Worm (Caenorhabditis elegans): Measurements from ENCODE around the gene F35B12.9.
A peak's percentile ranks its signal among the peaks of the same experiment; 100 is the strongest.

The F35B12.9 gene

DNA sequence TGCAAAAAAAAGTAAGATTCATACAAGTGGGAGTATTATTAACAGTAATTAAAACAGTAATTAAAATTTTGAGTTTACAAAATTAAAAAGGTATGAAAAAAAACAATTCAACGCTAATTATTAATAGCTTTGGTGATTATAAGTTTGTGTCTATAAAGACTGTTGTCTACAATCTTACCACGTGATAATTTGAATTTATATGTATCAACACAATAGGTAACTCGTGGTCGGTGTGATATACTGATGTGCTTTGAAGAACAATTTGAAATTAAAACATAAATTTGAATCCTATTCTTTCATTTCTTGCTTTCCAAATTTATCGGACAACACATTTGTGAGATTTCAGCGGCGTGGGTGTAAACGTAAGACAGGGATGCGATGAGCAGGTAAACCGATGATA lies 26.9 kb downstream of the F35B12.9 start:
- TF ChIP-seq T22C8.4 (GFP tag; IDR thresholded peaks at IDR 0.05) (no peak), tab-1 (GFP tag; IDR thresholded peaks at IDR 0.05) (no peak), cog-1 (tag; optimal IDR thresholded peaks at IDR 0.05) (no peak), ztf-29 (GFP tag; IDR thresholded peaks at IDR 0.05) (no peak), klf-2 (GFP tag; conservative IDR thresholded peaks at IDR 0.05) (no peak), flt-1 (GFP tag; IDR thresholded peaks at IDR 0.05) (no peak), med-1 (GFP tag; optimal IDR thresholded peaks at IDR 0.05; ENCODE audit: insufficient read depth) (no peak), ref-1 (GFP tag; conservative IDR thresholded peaks at IDR 0.05) (no peak)

DNA sequence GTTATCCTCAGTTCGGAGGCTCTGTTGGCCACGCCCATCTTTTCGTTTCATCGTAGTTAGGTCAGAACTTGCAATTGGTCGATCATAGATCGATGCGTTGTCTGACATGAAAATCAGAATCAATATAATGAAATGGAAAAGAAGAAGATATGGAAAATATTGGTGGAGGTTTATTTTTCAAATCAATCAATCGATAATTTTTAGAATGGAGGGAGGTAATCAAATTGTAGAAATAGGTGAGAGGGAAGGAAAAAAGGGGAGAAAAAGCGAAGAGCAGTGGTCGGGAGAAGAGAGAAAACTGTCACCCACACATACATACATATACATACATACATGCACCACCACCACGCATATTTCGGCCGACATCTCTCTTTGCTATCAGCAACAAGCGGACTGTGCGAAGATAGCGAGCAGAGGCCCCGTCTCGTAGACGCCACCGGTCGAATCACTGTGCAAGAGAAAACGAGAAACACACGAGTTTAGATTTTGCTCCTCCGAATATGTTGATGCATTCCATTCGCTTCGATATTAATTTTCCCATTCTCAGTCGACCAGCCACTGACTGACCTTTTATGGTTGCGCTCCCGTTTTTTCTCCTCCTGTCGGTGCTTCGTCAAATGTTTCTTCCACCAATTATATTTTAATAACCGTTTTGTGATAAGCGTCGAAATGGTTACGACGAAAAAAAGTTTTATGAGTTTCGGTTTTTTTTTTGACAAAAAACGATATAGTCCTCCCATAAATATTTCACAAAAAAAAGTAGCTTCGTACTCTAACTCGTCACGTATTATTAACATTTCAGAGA lies 28.5 kb downstream of the F35B12.9 start, which contains the start of gene F35B12.10:
Gene F35B12.10, minus strand, starts transcription at position 51 of the 805 bp plus-strand sequence.
- TF ChIP-seq cog-1 (tag; optimal IDR thresholded peaks at IDR 0.05), result no peak
- no peak for TF ChIP-seq ztf-23 (GFP tag; IDR thresholded peaks at IDR 0.05)
- TF ChIP-seq T22C8.4 (GFP tag; IDR thresholded peaks at IDR 0.05), result no peak
- TF ChIP-seq klf-2 (GFP tag; conservative IDR thresholded peaks at IDR 0.05), result no peak
- TF ChIP-seq ztf-29 (GFP tag; IDR thresholded peaks at IDR 0.05), result no peak
- no peak for TF ChIP-seq flt-1 (GFP tag; IDR thresholded peaks at IDR 0.05)
- no peak for TF ChIP-seq tab-1 (GFP tag; IDR thresholded peaks at IDR 0.05)
- TF ChIP-seq med-1 (GFP tag; optimal IDR thresholded peaks at IDR 0.05; ENCODE audit: insufficient read depth), result no peak
- TF ChIP-seq ref-1 (GFP tag; conservative IDR thresholded peaks at IDR 0.05), result no peak

DNA sequence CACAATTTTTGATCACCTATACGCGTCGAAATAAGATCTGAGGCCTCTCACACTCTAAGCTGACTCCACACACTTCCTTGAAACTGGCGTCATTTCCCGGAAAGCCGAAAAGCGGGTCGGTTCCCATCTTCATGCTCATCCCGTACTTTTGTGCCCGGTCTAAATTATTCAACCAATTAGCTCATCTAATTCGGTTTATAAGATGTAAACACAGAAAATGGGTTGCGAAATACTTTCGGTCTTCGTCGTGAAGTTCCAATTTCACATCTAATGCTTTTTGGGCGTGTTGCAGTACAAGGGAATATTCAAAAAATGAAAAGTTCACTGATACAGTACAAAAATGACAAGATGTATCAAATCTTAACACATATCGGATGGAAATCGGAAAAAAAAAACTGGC lies 30.2 kb downstream of the F35B12.9 start:
- no peak for TF ChIP-seq med-1 (GFP tag; optimal IDR thresholded peaks at IDR 0.05; ENCODE audit: insufficient read depth)
- no peak for TF ChIP-seq T22C8.4 (GFP tag; IDR thresholded peaks at IDR 0.05)
- no peak for TF ChIP-seq klf-2 (GFP tag; conservative IDR thresholded peaks at IDR 0.05)
- no peak for TF ChIP-seq flt-1 (GFP tag; IDR thresholded peaks at IDR 0.05)
- no peak for TF ChIP-seq ref-1 (GFP tag; conservative IDR thresholded peaks at IDR 0.05)
- no peak for TF ChIP-seq tab-1 (GFP tag; IDR thresholded peaks at IDR 0.05)
- TF ChIP-seq ztf-29 (GFP tag; IDR thresholded peaks at IDR 0.05), result no peak
- TF ChIP-seq ztf-23 (GFP tag; IDR thresholded peaks at IDR 0.05), result no peak
- TF ChIP-seq cog-1 (tag; optimal IDR thresholded peaks at IDR 0.05), result no peak

DNA sequence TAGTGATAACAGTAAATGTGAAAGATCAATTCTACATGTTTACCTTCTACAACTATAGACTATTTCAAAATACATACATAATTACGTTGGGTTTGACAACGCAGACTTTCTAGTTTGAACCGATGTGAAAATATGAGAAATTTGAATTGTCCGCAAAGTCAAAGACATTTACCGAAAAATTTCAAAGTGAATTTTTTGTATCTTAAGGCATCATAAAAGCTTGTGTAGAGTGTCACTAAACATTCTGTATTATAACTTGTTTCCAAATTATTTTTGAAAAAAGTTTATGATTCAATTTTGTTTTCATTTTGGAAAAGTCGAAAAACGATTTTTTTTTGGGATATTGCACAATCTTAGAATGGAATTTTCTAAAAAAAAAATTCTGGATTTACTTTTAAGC lies 34.6 kb downstream of the F35B12.9 start:
- TF ChIP-seq ref-1 (GFP tag; conservative IDR thresholded peaks at IDR 0.05) (no peak), ztf-23 (GFP tag; IDR thresholded peaks at IDR 0.05) (no peak), med-1 (GFP tag; optimal IDR thresholded peaks at IDR 0.05; ENCODE audit: insufficient read depth) (no peak), klf-2 (GFP tag; conservative IDR thresholded peaks at IDR 0.05) (no peak), ztf-29 (GFP tag; IDR thresholded peaks at IDR 0.05) (no peak), tab-1 (GFP tag; IDR thresholded peaks at IDR 0.05) (no peak), T22C8.4 (GFP tag; IDR thresholded peaks at IDR 0.05) (no peak), cog-1 (tag; optimal IDR thresholded peaks at IDR 0.05) (no peak)

DNA sequence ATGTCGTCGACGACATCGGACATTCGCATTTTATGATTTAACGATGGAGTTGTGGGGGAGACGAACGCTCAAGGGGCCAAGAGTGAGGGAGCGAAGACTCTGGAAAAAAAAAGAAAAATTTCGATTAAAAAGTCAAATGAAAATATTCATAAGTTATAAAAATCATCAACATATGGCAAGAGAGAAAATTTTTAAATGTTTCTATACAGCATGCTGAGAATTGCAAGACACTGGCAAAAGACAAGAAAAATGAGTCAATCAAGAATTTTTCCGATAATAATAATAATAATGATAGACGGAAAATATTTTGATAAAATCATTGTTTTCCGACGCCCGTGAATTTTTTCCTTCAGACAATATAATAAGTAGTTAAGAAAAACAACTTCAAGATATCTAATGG lies 36.2 kb downstream of the F35B12.9 start, which contains the start of gene sipa-1:
Gene sipa-1, minus strand, starts transcription at position 101 of the 400 bp plus-strand sequence.
- TF ChIP-seq klf-2 (GFP tag; conservative IDR thresholded peaks at IDR 0.05), result no peak
- no peak for TF ChIP-seq ref-1 (GFP tag; conservative IDR thresholded peaks at IDR 0.05)
- TF ChIP-seq T22C8.4 (GFP tag; IDR thresholded peaks at IDR 0.05), result no peak
- no peak for TF ChIP-seq cog-1 (tag; optimal IDR thresholded peaks at IDR 0.05)
- no peak for TF ChIP-seq med-1 (GFP tag; optimal IDR thresholded peaks at IDR 0.05; ENCODE audit: insufficient read depth)

DNA sequence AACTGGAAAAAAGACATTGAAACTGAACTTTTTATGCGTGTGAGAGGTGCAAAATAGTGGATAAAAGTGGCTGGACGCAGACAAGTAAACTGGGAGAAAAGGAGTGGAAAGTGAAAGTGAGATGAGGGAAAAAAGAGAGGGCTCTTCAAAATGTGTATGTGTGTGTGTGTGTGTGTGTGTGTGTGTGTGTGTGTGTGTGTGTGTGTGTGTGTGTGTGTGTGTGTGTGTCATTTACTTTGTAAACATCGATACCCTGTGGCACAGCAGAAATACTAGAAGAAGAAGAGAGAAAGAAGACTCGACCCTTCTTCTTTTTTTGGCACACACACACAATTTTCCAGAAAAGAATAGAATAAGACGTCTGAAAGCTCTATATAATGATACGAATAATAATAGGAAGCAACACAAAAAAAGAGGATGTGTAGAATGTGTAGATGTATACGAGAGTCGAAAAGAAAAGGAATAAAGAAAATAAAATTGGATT lies 37.7 kb downstream of the F35B12.9 start:
- TF ChIP-seq tab-1 (GFP tag; IDR thresholded peaks at IDR 0.05) (no peak), ztf-23 (GFP tag; IDR thresholded peaks at IDR 0.05) (0 out of 2 replicates have a peak, but pooled peaks have one; percentile 27)

DNA sequence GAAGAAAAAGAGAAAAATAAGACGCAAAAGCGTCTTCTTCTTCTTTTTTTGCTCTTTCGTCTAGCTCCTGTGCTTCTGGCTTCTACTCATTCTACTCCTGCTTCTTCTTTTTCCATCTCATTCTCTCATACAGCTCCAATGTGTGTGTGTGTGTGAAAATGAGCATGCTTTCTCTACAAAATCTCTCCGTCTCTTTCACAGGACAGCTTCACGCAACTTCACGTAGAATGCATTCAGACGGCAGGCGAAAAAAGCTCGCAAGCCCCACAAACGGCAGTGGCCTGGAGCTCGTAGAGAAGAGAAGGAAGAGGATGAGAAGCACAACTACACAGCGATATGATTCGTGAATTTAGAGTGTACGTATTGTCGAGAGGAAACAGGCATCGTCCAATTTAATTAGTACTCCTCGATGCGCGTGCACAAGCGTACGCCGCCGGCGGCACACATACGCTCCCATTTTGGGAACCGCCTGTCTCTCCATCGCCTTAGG lies 40.4 kb downstream of the F35B12.9 start:
- TF ChIP-seq flt-1 (GFP tag; IDR thresholded peaks at IDR 0.05) (no peak), tab-1 (GFP tag; IDR thresholded peaks at IDR 0.05) (no peak), klf-2 (GFP tag; conservative IDR thresholded peaks at IDR 0.05) (no peak), med-1 (GFP tag; optimal IDR thresholded peaks at IDR 0.05; ENCODE audit: insufficient read depth) (no peak), cog-1 (tag; optimal IDR thresholded peaks at IDR 0.05) (no peak), ref-1 (GFP tag; conservative IDR thresholded peaks at IDR 0.05) (no peak), ztf-23 (GFP tag; IDR thresholded peaks at IDR 0.05) (no peak), ztf-29 (GFP tag; IDR thresholded peaks at IDR 0.05) (no peak), T22C8.4 (GFP tag; IDR thresholded peaks at IDR 0.05) (no peak)

DNA sequence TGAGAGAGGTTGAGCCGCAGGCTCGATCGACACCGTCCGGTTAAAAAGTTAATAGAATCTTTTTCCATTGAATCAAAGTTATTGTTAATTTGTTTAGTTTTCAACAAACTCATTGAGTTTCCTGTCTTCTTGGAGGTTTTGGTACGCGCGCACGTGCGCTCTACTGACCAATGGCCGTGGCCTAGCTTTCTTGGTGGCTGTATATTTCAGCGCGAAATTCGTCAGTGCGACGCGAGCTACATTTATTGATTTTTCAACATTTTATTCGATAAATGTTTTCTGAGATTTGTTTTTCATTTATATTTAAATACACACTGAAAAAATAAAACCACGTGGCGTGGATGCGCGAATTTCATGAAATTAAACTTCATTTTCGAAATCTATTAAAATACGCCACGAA lies 43.2 kb downstream of the F35B12.9 start, which contains the start of gene bir-1:
Gene bir-1, plus strand, starts transcription at position 312 of the 400 bp plus-strand sequence.
- TF ChIP-seq T22C8.4 (GFP tag; IDR thresholded peaks at IDR 0.05), result peak; percentile 76
- TF ChIP-seq klf-2 (GFP tag; conservative IDR thresholded peaks at IDR 0.05), result no peak
- TF ChIP-seq cog-1 (tag; optimal IDR thresholded peaks at IDR 0.05), result peak; percentile 11
- peak; percentile 57; the same call in 1 of the 2 replicates for TF ChIP-seq ref-1 (GFP tag; conservative IDR thresholded peaks at IDR 0.05)
- TF ChIP-seq ztf-23 (GFP tag; IDR thresholded peaks at IDR 0.05), result peak; percentile 69; the same call in 1 of the 2 replicates

DNA sequence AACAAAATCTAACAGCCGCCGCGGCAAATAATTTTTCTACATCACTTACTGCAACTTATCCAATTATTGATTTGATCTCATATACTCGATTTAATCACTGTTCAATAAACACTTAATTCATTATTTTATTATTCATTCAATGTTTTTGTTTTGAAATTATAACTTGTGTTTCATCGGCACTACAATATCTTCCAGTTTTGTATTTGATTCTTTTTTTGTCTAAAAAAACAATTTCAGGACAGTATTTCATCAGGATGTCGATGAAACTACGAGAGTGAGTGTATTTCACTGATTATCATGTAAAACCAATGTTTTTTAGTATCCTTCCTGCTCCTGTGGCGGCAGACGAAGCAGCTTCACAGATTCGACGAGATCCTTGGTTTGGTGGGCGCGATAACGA lies 44.3 kb downstream of the F35B12.9 start, which contains the start of gene skp-1:
Gene skp-1, plus strand, starts transcription at position 238 of the 400 bp plus-strand sequence.
- TF ChIP-seq T22C8.4 (GFP tag; IDR thresholded peaks at IDR 0.05) (no peak), cog-1 (tag; optimal IDR thresholded peaks at IDR 0.05) (no peak), ztf-29 (GFP tag; IDR thresholded peaks at IDR 0.05) (no peak), tab-1 (GFP tag; IDR thresholded peaks at IDR 0.05) (no peak), ref-1 (GFP tag; conservative IDR thresholded peaks at IDR 0.05) (no peak), flt-1 (GFP tag; IDR thresholded peaks at IDR 0.05) (no peak), klf-2 (GFP tag; conservative IDR thresholded peaks at IDR 0.05) (no peak), med-1 (GFP tag; optimal IDR thresholded peaks at IDR 0.05; ENCODE audit: insufficient read depth) (no peak), ztf-23 (GFP tag; IDR thresholded peaks at IDR 0.05) (no peak)
